Fruit fly (Drosophila melanogaster) whole organism, pupa: Measurements from ENCODE around the gene CG32204.

Experiments used
- CG12605 ChIP-seq: fragments of 200-800 bp; sonication (Bioruptor generic); IDR thresholded peaks from 2 replicates; pipeline ENCODE4 v1.3.6; 2022; ENCODE audit warnings: missing biosample characterization, missing genetic modification characterization
- CG13204 ChIP-seq: fragments of 200-800 bp; sonication (Bioruptor generic); optimal IDR thresholded peaks from 2 replicates; lab custom pipeline; 2018; ENCODE audit warnings: missing biosample characterization, mild to moderate bottlenecking, missing genetic modification characterization, moderate library complexity
- CG14655 ChIP-seq: fragments of 200-800 bp; sonication (Bioruptor generic); optimal IDR thresholded peaks from 3 replicates; lab custom pipeline; 2017; ENCODE audit warnings: mild to moderate bottlenecking, missing biosample characterization, missing genetic modification reagents, missing genetic modification characterization
- CG32121 ChIP-seq: fragments of 200-800 bp; sonication (Bioruptor generic); IDR thresholded peaks from 2 replicates; pipeline ENCODE4 v1.3.6; 2022; ENCODE audit warnings: missing biosample characterization, missing genetic modification characterization
- CG34367 ChIP-seq: fragments of 200-800 bp; sonication (Bioruptor generic); optimal IDR thresholded peaks from 2 replicates; lab custom pipeline; 2018; ENCODE audit warnings: missing biosample characterization, mild to moderate bottlenecking, missing genetic modification characterization
- CG8159 ChIP-seq: fragments of 200-800 bp; sonication (Bioruptor generic); optimal IDR thresholded peaks from 3 replicates; lab custom pipeline; 2018; ENCODE audit warnings: missing biosample characterization, mild to moderate bottlenecking, missing genetic modification characterization, moderate library complexity
- CG9948 ChIP-seq: fragments of 200-800 bp; sonication (Bioruptor generic); optimal IDR thresholded peaks from 2 replicates; lab custom pipeline; 2018; ENCODE audit warnings: missing biosample characterization, mild to moderate bottlenecking, missing genetic modification characterization, moderate library complexity
- D1 ChIP-seq: fragments of 200-800 bp; sonication (Bioruptor generic); optimal IDR thresholded peaks from 2 replicates; lab custom pipeline; 2018; ENCODE audit warnings: missing biosample characterization, mild to moderate bottlenecking, missing genetic modification characterization, moderate library complexity
- EcR ChIP-seq: fragments of 200-800 bp; sonication (Bioruptor generic); optimal IDR thresholded peaks from 3 replicates; lab custom pipeline; 2019; ENCODE audit warnings: missing biosample characterization, missing genetic modification characterization, mild to moderate bottlenecking, moderate library complexity, missing genetic modification reagents
- Snoo ChIP-seq: fragments of 200-800 bp; sonication (Bioruptor generic); optimal IDR thresholded peaks from 3 replicates; lab custom pipeline; 2017; ENCODE audit warnings: missing biosample characterization, mild to moderate bottlenecking, missing genetic modification characterization, inconsistent platforms
- fd96Ca ChIP-seq: fragments of 200-800 bp; sonication (Bioruptor generic); IDR thresholded peaks from 3 replicates; pipeline ENCODE4 v1.3.6; 2022; ENCODE audit warnings: missing biosample characterization, missing genetic modification characterization
- gl ChIP-seq: fragments of 200-800 bp; sonication (Bioruptor generic); optimal IDR thresholded peaks from 2 replicates; lab custom pipeline; 2018; ENCODE audit warnings: missing biosample characterization, mild to moderate bottlenecking, missing genetic modification characterization
- rn ChIP-seq: fragments of 200-800 bp; sonication (Bioruptor generic); IDR thresholded peaks from 2 replicates; pipeline ENCODE4 v1.3.6; 2022; ENCODE audit warnings: missing biosample characterization, missing genetic modification characterization

DNA sequence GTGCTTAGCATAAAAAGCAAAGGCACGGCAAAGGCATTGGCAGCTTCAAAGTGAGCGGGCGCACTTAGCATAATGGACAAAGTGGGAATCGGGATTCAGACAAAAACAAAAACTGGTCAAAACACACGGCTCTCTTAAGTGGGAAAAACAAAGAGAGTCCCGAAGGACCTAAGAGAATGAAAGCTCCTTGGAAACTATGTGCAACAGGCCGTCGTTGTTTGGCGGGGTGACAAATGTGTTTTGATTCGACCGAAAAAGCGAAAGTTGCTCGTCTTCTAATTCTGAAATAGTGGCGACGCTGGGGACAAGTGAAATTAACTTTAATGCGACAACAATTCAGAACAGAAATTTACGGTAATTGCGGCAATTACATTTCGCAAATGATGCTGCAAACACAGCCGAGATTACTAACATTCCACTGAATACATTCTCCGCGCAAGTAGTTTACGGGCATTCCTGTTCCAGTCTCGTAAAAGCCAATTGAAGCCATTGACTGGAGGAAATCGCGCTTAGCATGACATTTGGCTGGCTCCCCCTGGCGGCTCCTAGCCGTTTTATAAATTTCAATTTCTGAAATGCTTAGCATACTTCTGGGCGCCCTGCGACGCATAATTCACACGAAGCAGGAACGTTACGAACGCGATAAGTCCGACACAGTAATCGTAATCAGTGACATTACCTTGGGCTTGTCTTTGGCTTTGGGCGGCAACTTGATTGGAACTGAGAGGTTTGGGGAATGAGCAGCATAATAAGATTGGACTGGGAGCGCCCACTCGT, 22.5 kb upstream of the CG32204 start:
- no peak for TF ChIP-seq D1
- no peak for TF ChIP-seq fd96Ca (GFP tag; lab: Robert Waterston, UW)
- TF ChIP-seq EcR (GFP tag; lab: Kevin White, UChicago) = no peak
- no peak for TF ChIP-seq Snoo (tag; lab: Kevin White, UChicago)
- TF ChIP-seq CG14655 (GFP tag; lab: Kevin White, UChicago) = no peak
- no peak for TF ChIP-seq gl (tag; lab: Kevin White, UChicago)
- no peak for TF ChIP-seq CG8159 (tag; lab: Kevin White, UChicago)
- no peak for TF ChIP-seq CG9948 (tag; lab: Kevin White, UChicago)
- TF ChIP-seq CG34367 (tag; lab: Kevin White, UChicago) = no peak
- TF ChIP-seq CG32121 (GFP tag; lab: Robert Waterston, UW) = no peak
- no peak for TF ChIP-seq CG12605 (GFP tag; lab: Robert Waterston, UW)
- no peak for TF ChIP-seq rn (GFP tag; lab: Robert Waterston, UW)
- no peak for TF ChIP-seq CG13204 (GFP tag; lab: Kevin White, UChicago)
